Fruit fly (Drosophila melanogaster): ENCODE data around the gene CG15696.

The CG15696 gene

dm6 chr3R:20832689-20833524 is 14.0 kb upstream of the CG15696 start, which contains the start of gene Synd:
Gene Synd (plus strand): TSS chr3R:20832799.
- TF ChIP-seq EcR (GFP tag; optimal IDR thresholded peaks at IDR 0.05): peak; percentile 76
- TF ChIP-seq CG4496 (GFP tag; IDR thresholded peaks at IDR 0.05): peak; percentile 48; the same call in 2 of the 3 replicates
- no peak for TF ChIP-seq rn (GFP tag; IDR thresholded peaks at IDR 0.05)
- TF ChIP-seq CG15710 (tag; optimal IDR thresholded peaks at IDR 0.05): peak; percentile 8
- TF ChIP-seq CG34367 (tag; optimal IDR thresholded peaks at IDR 0.05): no peak
- no peak for TF ChIP-seq CG17806 (tag; optimal IDR thresholded peaks at IDR 0.05)
- TF ChIP-seq CG10348 (GFP tag; IDR thresholded peaks at IDR 0.05): no peak
- TF ChIP-seq gl (tag; optimal IDR thresholded peaks at IDR 0.05): peak; percentile 31
- TF ChIP-seq D1 (tag; optimal IDR thresholded peaks at IDR 0.05): no peak
- TF ChIP-seq CG12605 (GFP tag; IDR thresholded peaks at IDR 0.05): 0 out of 2 replicates have a peak, but pooled peaks have one; percentile 17
- peak; percentile 42 for TF ChIP-seq Pif1A (GFP tag; optimal IDR thresholded peaks at IDR 0.05)
- peak; percentile 34 for TF ChIP-seq CG8301 (tag; optimal IDR thresholded peaks at IDR 0.05)
- TF ChIP-seq CG14655 (GFP tag; optimal IDR thresholded peaks at IDR 0.05): peak; percentile 27
- TF ChIP-seq CG8159 (tag; optimal IDR thresholded peaks at IDR 0.05): no peak
- TF ChIP-seq fd96Ca (GFP tag; IDR thresholded peaks at IDR 0.05): no peak
- TF ChIP-seq CG9948 (tag; optimal IDR thresholded peaks at IDR 0.05): no peak
- no peak for TF ChIP-seq CG32121 (GFP tag; IDR thresholded peaks at IDR 0.05)
- TF ChIP-seq Pif1B (GFP tag; optimal IDR thresholded peaks at IDR 0.05): peak; percentile 12
- TF ChIP-seq Snoo (tag; optimal IDR thresholded peaks at IDR 0.05): peak; percentile 6
- TF ChIP-seq CG13204 (GFP tag; optimal IDR thresholded peaks at IDR 0.05): no peak
- TF ChIP-seq Ets98B (GFP tag; IDR thresholded peaks at IDR 0.05): peak; percentile 13; the same call in 1 of the 2 replicates

DNA sequence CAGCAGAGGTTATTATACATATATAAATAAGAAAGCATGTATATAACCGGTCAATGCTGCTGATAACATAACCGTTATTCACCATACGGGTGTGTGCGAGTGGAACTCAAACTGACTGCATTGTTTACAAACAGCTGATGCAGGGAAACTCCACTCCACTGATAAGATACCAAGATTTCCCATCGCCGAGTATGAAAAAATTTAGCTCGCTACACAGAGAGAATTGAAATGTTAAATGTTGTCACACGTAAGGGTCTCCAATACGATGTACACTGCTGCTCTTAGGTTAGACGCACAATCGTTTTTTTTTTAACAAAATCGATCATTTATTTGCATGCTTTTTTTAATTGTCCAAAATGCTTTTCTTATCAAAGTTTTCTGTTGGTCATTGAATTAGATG is 13.2 kb upstream of the CG15696 start:
- TF ChIP-seq Ets98B (GFP tag; IDR thresholded peaks at IDR 0.05) (peak; percentile 33), CG8301 (tag; optimal IDR thresholded peaks at IDR 0.05) (peak; percentile 12), CG34367 (tag; optimal IDR thresholded peaks at IDR 0.05) (no peak), CG32121 (GFP tag; IDR thresholded peaks at IDR 0.05) (no peak), CG14655 (GFP tag; optimal IDR thresholded peaks at IDR 0.05) (peak; percentile 5), CG15710 (tag; optimal IDR thresholded peaks at IDR 0.05) (peak; percentile 10), fd96Ca (GFP tag; IDR thresholded peaks at IDR 0.05) (peak; percentile 21; the same call in 1 of the 3 replicates), CG9948 (tag; optimal IDR thresholded peaks at IDR 0.05) (peak; percentile 3), CG4496 (GFP tag; IDR thresholded peaks at IDR 0.05) (peak; percentile 63; the same call in 1 of the 3 replicates), Pif1A (GFP tag; optimal IDR thresholded peaks at IDR 0.05) (peak; percentile 5), Pif1B (GFP tag; optimal IDR thresholded peaks at IDR 0.05) (no peak)

DNA sequence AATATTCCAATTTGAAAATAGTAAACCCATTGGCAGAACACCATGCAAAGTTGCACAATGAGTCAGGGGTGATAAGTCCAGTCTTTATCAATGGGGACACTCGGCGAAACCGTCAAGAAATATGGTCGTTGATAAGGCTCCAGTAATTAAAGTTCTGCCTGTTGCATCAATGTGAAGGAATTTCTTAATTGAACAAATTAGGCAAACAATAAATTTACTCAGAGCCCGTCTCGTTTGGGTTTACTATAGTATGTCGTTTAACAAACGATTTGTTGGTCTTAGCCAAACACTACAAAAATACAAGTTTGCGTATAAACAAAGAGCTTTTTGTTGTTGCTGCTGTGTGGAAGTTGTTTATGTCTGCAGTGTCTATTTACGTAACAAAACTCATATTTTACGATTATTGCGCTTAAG is 12.1 kb upstream of the CG15696 start:
- TF ChIP-seq CG10348 (GFP tag; IDR thresholded peaks at IDR 0.05) (no peak), CG32121 (GFP tag; IDR thresholded peaks at IDR 0.05) (no peak), EcR (GFP tag; optimal IDR thresholded peaks at IDR 0.05) (no peak), CG34367 (tag; optimal IDR thresholded peaks at IDR 0.05) (no peak), CG8159 (tag; optimal IDR thresholded peaks at IDR 0.05) (no peak), D1 (tag; optimal IDR thresholded peaks at IDR 0.05) (no peak), rn (GFP tag; IDR thresholded peaks at IDR 0.05) (no peak), Ets98B (GFP tag; IDR thresholded peaks at IDR 0.05) (no peak), Pif1A (GFP tag; optimal IDR thresholded peaks at IDR 0.05) (no peak), CG13204 (GFP tag; optimal IDR thresholded peaks at IDR 0.05) (no peak), CG14655 (GFP tag; optimal IDR thresholded peaks at IDR 0.05) (no peak), Pif1B (GFP tag; optimal IDR thresholded peaks at IDR 0.05) (no peak), CG15710 (tag; optimal IDR thresholded peaks at IDR 0.05) (no peak), CG9948 (tag; optimal IDR thresholded peaks at IDR 0.05) (no peak), CG4496 (GFP tag; IDR thresholded peaks at IDR 0.05) (no peak), CG17806 (tag; optimal IDR thresholded peaks at IDR 0.05) (no peak), CG8301 (tag; optimal IDR thresholded peaks at IDR 0.05) (no peak), fd96Ca (GFP tag; IDR thresholded peaks at IDR 0.05) (no peak), CG12605 (GFP tag; IDR thresholded peaks at IDR 0.05) (no peak), gl (tag; optimal IDR thresholded peaks at IDR 0.05) (no peak)

dm6 chr3R:20835531-20835930 is 11.3 kb upstream of the CG15696 start:
- TF ChIP-seq Snoo (tag; optimal IDR thresholded peaks at IDR 0.05): peak; percentile 6
- TF ChIP-seq Pif1B (GFP tag; optimal IDR thresholded peaks at IDR 0.05): peak; percentile 18
- no peak for TF ChIP-seq CG15710 (tag; optimal IDR thresholded peaks at IDR 0.05)
- TF ChIP-seq CG8301 (tag; optimal IDR thresholded peaks at IDR 0.05): no peak
- TF ChIP-seq EcR (GFP tag; optimal IDR thresholded peaks at IDR 0.05): peak; percentile 36

dm6 chr3R:20836257-20836856 is 10.5 kb upstream of the CG15696 start:
- TF ChIP-seq Ets98B (GFP tag; IDR thresholded peaks at IDR 0.05) (no peak), CG34367 (tag; optimal IDR thresholded peaks at IDR 0.05) (no peak), fd96Ca (GFP tag; IDR thresholded peaks at IDR 0.05) (no peak), rn (GFP tag; IDR thresholded peaks at IDR 0.05) (no peak), CG14655 (GFP tag; optimal IDR thresholded peaks at IDR 0.05) (peak; percentile 72), CG9948 (tag; optimal IDR thresholded peaks at IDR 0.05) (no peak), CG10348 (GFP tag; IDR thresholded peaks at IDR 0.05) (no peak), EcR (GFP tag; optimal IDR thresholded peaks at IDR 0.05) (no peak), CG8159 (tag; optimal IDR thresholded peaks at IDR 0.05) (no peak), CG4496 (GFP tag; IDR thresholded peaks at IDR 0.05) (0 out of 3 replicates have a peak, but pooled peaks have one; percentile 23), CG8301 (tag; optimal IDR thresholded peaks at IDR 0.05) (peak; percentile 49), D1 (tag; optimal IDR thresholded peaks at IDR 0.05) (no peak), CG17806 (tag; optimal IDR thresholded peaks at IDR 0.05) (peak; percentile 0), CG12605 (GFP tag; IDR thresholded peaks at IDR 0.05) (no peak), Pif1A (GFP tag; optimal IDR thresholded peaks at IDR 0.05) (peak; percentile 17), CG15710 (tag; optimal IDR thresholded peaks at IDR 0.05) (peak; percentile 6), Snoo (tag; optimal IDR thresholded peaks at IDR 0.05) (no peak), gl (tag; optimal IDR thresholded peaks at IDR 0.05) (no peak), CG32121 (GFP tag; IDR thresholded peaks at IDR 0.05) (no peak), Pif1B (GFP tag; optimal IDR thresholded peaks at IDR 0.05) (peak; percentile 8), CG13204 (GFP tag; optimal IDR thresholded peaks at IDR 0.05) (no peak)

Measured in whole organism, pupa.